Worm (Caenorhabditis elegans) whole organism, L1 larva: ENCODE results near the gene cyc-2.2.

Experiments
- ceh-82 ChIP-seq, 3 experiments: fragments of 150-350 bp in 1 of 3; sonication (generic microtip) in 2 of 3; optimal IDR thresholded peaks; 2 replicates each; lab custom pipeline; 2014 to 2017; ENCODE audit warnings: missing biosample characterization in 3 of 3, missing genetic modification characterization in 3 of 3
- irx-1 ChIP-seq: sonication (generic microtip); optimal IDR thresholded peaks from 2 replicates; lab custom pipeline; 2016; ENCODE audit warnings: missing genetic modification characterization, missing compliant biosample characterization
- nhr-28 ChIP-seq: fragments of 150-350 bp; optimal IDR thresholded peaks from 2 replicates; lab custom pipeline; 2014; ENCODE audit warnings: missing biosample characterization, missing genetic modification characterization
- pqm-1 ChIP-seq: sonication (generic microtip); optimal IDR thresholded peaks from 3 replicates; lab custom pipeline; 2017; ENCODE audit warnings: missing biosample characterization, missing genetic modification characterization
- unc-62 ChIP-seq: fragments of 150-350 bp; optimal IDR thresholded peaks from 2 replicates; lab custom pipeline; 2014; ENCODE audit warnings: missing biosample characterization, missing genetic modification reagents, missing genetic modification characterization

The cyc-2.2 gene

DNA sequence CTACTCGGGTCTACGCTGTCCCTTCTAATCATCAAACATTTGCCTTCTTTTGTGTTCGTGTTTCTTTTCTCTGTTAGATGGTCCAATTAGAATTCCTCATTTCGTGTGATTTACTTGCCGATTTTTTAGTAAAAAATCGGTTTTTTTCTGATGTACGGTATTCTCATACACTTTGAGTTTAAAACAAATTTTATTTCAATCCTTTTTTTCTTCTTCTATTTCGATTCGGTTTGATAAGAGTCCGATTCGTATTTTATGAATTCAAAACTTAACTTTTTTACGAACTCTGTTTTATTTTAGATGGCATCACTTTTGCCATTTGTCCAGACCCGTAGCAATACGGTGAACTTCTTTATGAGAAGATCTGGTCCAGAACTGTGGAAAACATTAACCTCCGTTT lies 48.8 kb downstream of the cyc-2.2 start, which contains the start of gene mrps-5:
Gene mrps-5 (plus strand): TSS at position 301 of the 400 bp plus-strand sequence.
- no peak for TF ChIP-seq irx-1 (tag; lab: Kevin White, UChicago)
- no peak for TF ChIP-seq pqm-1 (tag; lab: Kevin White, UChicago)
- no peak for TF ChIP-seq nhr-28 (tag; lab: Kevin White, UChicago)
- TF ChIP-seq ceh-82 (tag; optimal IDR thresholded peaks at IDR 0.05; lab: Kevin White, UChicago): no peak
- TF ChIP-seq unc-62 (GFP tag; lab: Kevin White, UChicago): no peak
